Fruit fly (Drosophila melanogaster) whole organism, adult: ENCODE data around the gene CG5011.

ENCODE experiments used
- CG12768 ChIP-seq: fragments of 200-800 bp; sonication (Bioruptor generic); optimal IDR thresholded peaks from 2 replicates; lab custom pipeline; 2017; ENCODE audit warnings: missing biosample characterization, missing genetic modification characterization, mild to moderate bottlenecking, moderate library complexity, missing genetic modification reagents
- CG14711 ChIP-seq: fragments of 200-800 bp; sonication (Bioruptor generic); optimal IDR thresholded peaks from 2 replicates; lab custom pipeline; 2018; ENCODE audit warnings: missing biosample characterization, mild to moderate bottlenecking, missing genetic modification characterization, moderate library complexity
- CG7045 ChIP-seq: fragments of 200-800 bp; sonication (Bioruptor generic); optimal IDR thresholded peaks from 2 replicates; lab custom pipeline; 2017; ENCODE audit warnings: missing biosample characterization, mild to moderate bottlenecking, missing genetic modification characterization
- Hr96 ChIP-seq: fragments of 200-800 bp; sonication (Bioruptor generic); optimal IDR thresholded peaks from 2 replicates; lab custom pipeline; 2016; ENCODE audit warnings: missing biosample characterization, missing genetic modification characterization
- Mnt ChIP-seq: fragments of 200-800 bp; sonication (Bioruptor generic); optimal IDR thresholded peaks from 2 replicates; lab custom pipeline; 2016; ENCODE audit warnings: missing biosample characterization, mild to moderate bottlenecking, missing genetic modification characterization
- bab1 ChIP-seq: fragments of 200-800 bp; sonication (Bioruptor generic); optimal IDR thresholded peaks from 3 replicates; lab custom pipeline; 2019; ENCODE audit warnings: missing biosample characterization, mild to moderate bottlenecking, missing genetic modification characterization, moderate library complexity
- cnc ChIP-seq, 2 experiments: fragments of >200 bp; optimal IDR thresholded peaks; 2 replicates each; lab custom pipeline; 2017
- kay ChIP-seq: fragments of 200-800 bp; sonication (Bioruptor generic); peaks from one replicate; lab custom pipeline; 2016; ENCODE audit warnings: missing biosample characterization, missing genetic modification characterization, borderline replicate concordance
- pad ChIP-seq: fragments of 200-800 bp; sonication (Bioruptor generic); optimal IDR thresholded peaks from 3 replicates; lab custom pipeline; 2017; ENCODE audit warnings: missing biosample characterization, missing genetic modification characterization, mild to moderate bottlenecking, moderate library complexity, missing genetic modification reagents
- tj ChIP-seq: fragments of 200-800 bp; sonication (Bioruptor generic); optimal IDR thresholded peaks from 3 replicates; lab custom pipeline; 2017; ENCODE audit warnings: missing biosample characterization, mild to moderate bottlenecking, missing genetic modification characterization, moderate library complexity

DNA sequence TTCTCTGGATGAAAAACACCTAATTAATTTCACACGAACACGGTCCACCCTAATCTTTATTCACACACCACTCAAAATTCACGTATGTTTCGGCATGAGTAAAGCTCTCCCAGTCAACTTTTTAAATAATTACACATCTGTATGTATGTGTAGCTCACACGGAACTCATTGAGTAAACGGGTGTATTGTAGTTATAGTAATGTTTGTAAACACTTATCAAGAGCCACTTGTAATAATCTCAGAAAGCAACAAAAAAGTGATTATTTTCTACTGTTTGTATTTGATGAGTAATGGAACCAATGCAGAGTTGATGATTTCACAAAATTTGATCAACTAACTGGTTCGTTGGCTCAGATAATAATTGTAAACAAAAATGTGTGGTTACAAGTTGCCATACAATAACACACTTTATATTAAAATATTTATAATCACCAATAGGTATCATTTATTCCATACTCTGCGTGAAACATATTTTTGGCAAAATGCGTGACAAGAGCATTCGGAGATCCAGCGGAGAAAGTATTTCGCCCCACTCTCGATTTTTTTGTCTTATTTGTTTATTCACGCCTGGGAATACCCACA lies 17.5 kb downstream of the CG5011 start:
- no peak for TF ChIP-seq bab1 (GFP tag; lab: Kevin White, UChicago)
- no peak for TF ChIP-seq CG7045 (GFP tag; lab: Kevin White, UChicago)
- TF ChIP-seq kay = peak; percentile 47
- TF ChIP-seq cnc (optimal IDR thresholded peaks at IDR 0.05; lab: Kevin White, UChicago) = no peak
- TF ChIP-seq tj (GFP tag; lab: Kevin White, UChicago) = no peak
- no peak for TF ChIP-seq pad (GFP tag; lab: Kevin White, UChicago)
- TF ChIP-seq CG14711 = no peak
- TF ChIP-seq Hr96 (GFP tag; lab: Kevin White, UChicago) = no peak
- no peak for TF ChIP-seq Mnt (GFP tag; lab: Kevin White, UChicago)
- no peak for TF ChIP-seq CG12768 (GFP tag; lab: Kevin White, UChicago)
